Fruit fly (Drosophila melanogaster): ENCODE data around the gene m.

DNA sequence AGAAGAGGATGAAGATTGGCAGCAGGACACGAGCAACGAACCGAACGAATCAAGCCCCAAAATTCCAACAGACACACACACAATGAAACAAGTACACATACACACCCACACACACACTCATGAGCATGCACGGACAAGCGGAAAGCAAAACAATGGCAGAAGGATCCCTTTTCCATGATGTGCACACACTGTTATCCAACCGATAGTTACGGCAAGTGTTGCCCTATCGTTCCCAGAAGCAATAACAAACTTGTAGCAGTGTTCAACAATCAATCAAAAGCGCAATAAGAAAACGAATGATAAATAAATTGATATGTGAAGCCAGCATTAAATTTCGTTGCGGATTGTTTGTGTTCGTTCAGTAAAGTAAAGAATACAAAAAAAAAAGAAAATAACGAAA lies 42.9 kb downstream of the m start:
- no peak for TF ChIP-seq chif (GFP tag; optimal IDR thresholded peaks at IDR 0.05)
- TF ChIP-seq h (optimal IDR thresholded peaks at IDR 0.05) = no peak
- TF ChIP-seq pnt (GFP tag; optimal IDR thresholded peaks at IDR 0.05) = no peak
- TF ChIP-seq Hr3 (GFP tag; optimal IDR thresholded peaks at IDR 0.05) = no peak
- no peak for TF ChIP-seq Nf-YB (GFP tag; optimal IDR thresholded peaks at IDR 0.05)
- no peak for TF ChIP-seq CG6689 (GFP tag; IDR thresholded peaks at IDR 0.05)
- no peak for TF ChIP-seq CG8478 (optimal IDR thresholded peaks at IDR 0.05)
- TF ChIP-seq CG17385 (GFP tag; optimal IDR thresholded peaks at IDR 0.05) = no peak
- no peak for TF ChIP-seq CG12219 (GFP tag; optimal IDR thresholded peaks at IDR 0.05)
- TF ChIP-seq B-H1 (GFP tag; IDR thresholded peaks at IDR 0.05) = no peak
